Worm (Caenorhabditis elegans) whole organism, young adult: ENCODE data around the gene gap-1.

Experiments used
- K11D2.4 ChIP-seq: fragments of 200-800 bp; sonication (Bioruptor generic); IDR thresholded peaks from 2 replicates; pipeline ENCODE4 v1.3.6; 2022; ENCODE audit warnings: missing genetic modification reagents, missing genetic modification characterization, missing compliant biosample characterization
- Y79H2A.3 ChIP-seq: fragments of 200-800 bp; sonication (Bioruptor generic); conservative IDR thresholded peaks from 2 replicates; pipeline ENCODE4 v1.3.6; 2022; ENCODE audit warnings: missing genetic modification reagents, missing genetic modification characterization, missing compliant biosample characterization
- ekl-4 ChIP-seq: fragments of 200-800 bp; sonication (Bioruptor generic); IDR thresholded peaks from 2 replicates; pipeline ENCODE4 v1.3.6; 2022; ENCODE audit warnings: missing genetic modification reagents, missing genetic modification characterization, missing compliant biosample characterization
- gei-17 ChIP-seq: fragments of 200-800 bp; sonication (Bioruptor generic); optimal IDR thresholded peaks from 2 replicates; lab custom pipeline; 2018; ENCODE audit warnings: mild to moderate bottlenecking, missing genetic modification characterization, missing compliant biosample characterization
- lin-26 ChIP-seq: fragments of 200-800 bp; sonication (Bioruptor generic); IDR thresholded peaks from 2 replicates; pipeline ENCODE4 v1.3.6; 2022; ENCODE audit warnings: missing genetic modification reagents, missing genetic modification characterization, missing compliant biosample characterization
- sea-2 ChIP-seq: fragments of 200-800 bp; sonication (Bioruptor generic); IDR thresholded peaks from 2 replicates; pipeline ENCODE4 v1.3.6; 2022; ENCODE audit warnings: missing genetic modification characterization, missing compliant biosample characterization
- snpc-1.1 ChIP-seq: sonication (generic microtip); optimal IDR thresholded peaks from 2 replicates; lab custom pipeline; 2017; ENCODE audit warnings: missing genetic modification characterization, mild to moderate bottlenecking, missing compliant biosample characterization, antibody characterized with exemption, moderate library complexity, missing genotype, missing genetic modification reagents; ENCODE audit not compliant: insufficient read depth
- unc-62 ChIP-seq: fragments of 150-350 bp; optimal IDR thresholded peaks from 2 replicates; lab custom pipeline; 2014; ENCODE audit warnings: missing biosample characterization, missing genetic modification reagents, missing genetic modification characterization

DNA sequence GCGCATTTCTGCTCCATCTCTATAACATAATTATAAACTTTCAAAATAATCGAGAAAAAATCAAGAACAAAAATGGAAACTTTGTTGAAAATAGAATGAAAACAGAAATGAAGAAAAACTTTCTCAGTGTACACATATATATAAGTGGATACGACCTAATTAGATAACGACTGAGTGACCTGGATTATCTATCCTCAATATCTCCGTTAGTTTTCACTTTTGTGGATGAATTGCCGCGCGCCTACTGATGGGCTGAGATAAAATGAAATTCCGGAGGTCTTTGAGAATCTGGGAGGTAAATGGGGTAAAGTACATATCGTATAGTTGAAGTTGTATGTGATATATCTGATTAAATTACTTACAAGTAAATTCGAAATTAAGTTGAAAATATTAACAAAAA lies 46.7 kb upstream of the gap-1 start, which contains the start of gene dpy-3:
- no peak for TF ChIP-seq snpc-1.1 (tag; lab: Kevin White, UChicago)
- TF ChIP-seq ekl-4 (GFP tag; lab: Robert Waterston, UW) = no peak
- TF ChIP-seq unc-62 = no peak
- TF ChIP-seq lin-26 = no peak
- no peak for TF ChIP-seq sea-2 (GFP tag; lab: Robert Waterston, UW)
- TF ChIP-seq K11D2.4 (GFP tag; lab: Robert Waterston, UW) = no peak
- no peak for TF ChIP-seq gei-17 (GFP tag; lab: Kevin White, UChicago)
- TF ChIP-seq Y79H2A.3 = no peak
